Worm (Caenorhabditis elegans) whole organism, L4/young adult: Measurements from ENCODE around the gene C05D10.4.

Experiments
- W03F9.2 ChIP-seq: fragments of 150-350 bp; optimal IDR thresholded peaks from 2 replicates; lab custom pipeline; 2014; ENCODE audit warnings: missing biosample characterization, missing genetic modification characterization
- dao-5 ChIP-seq: sonication (generic microtip); optimal IDR thresholded peaks from 2 replicates; lab custom pipeline; 2016; ENCODE audit warnings: missing genotype, missing genetic modification characterization, moderate library complexity, missing compliant biosample characterization

ce11 chrIII:6056179-6056578 is 46.5 kb downstream of the C05D10.4 start:
- TF ChIP-seq dao-5 (tag; lab: Kevin White, UChicago) = no peak
- no peak for TF ChIP-seq W03F9.2 (tag; lab: Kevin White, UChicago)
